Fruit fly (Drosophila melanogaster) whole organism, embryonic: ENCODE results near the gene CG14866.

Experiments used
- CG10147 ChIP-seq: fragments of 200-800 bp; sonication (Bioruptor generic); optimal IDR thresholded peaks from 2 replicates; lab custom pipeline; 2019; ENCODE audit warnings: missing biosample characterization, mild to moderate bottlenecking, missing genetic modification characterization, moderate library complexity
- CG10543 ChIP-seq: fragments of 200-800 bp; sonication (Bioruptor generic); optimal IDR thresholded peaks from 3 replicates; lab custom pipeline; 2017; ENCODE audit warnings: missing biosample characterization, mild to moderate bottlenecking, missing genetic modification characterization, moderate library complexity
- CG10959 ChIP-seq: fragments of 200-800 bp; sonication (Bioruptor generic); IDR thresholded peaks from 2 replicates; pipeline ENCODE4 v1.3.6; 2022; ENCODE audit warnings: missing biosample characterization, missing genetic modification characterization
- CG12219 ChIP-seq: fragments of 200-800 bp; sonication (Bioruptor generic); optimal IDR thresholded peaks from 3 replicates; lab custom pipeline; 2018; ENCODE audit warnings: missing biosample characterization, mild to moderate bottlenecking, missing genetic modification characterization
- CG13296 ChIP-seq: fragments of 200-800 bp; sonication (Bioruptor generic); optimal IDR thresholded peaks from 3 replicates; lab custom pipeline; 2018; ENCODE audit warnings: missing biosample characterization, mild to moderate bottlenecking, missing genetic modification characterization
- CG13894 ChIP-seq: fragments of 200-800 bp; sonication (Bioruptor generic); optimal IDR thresholded peaks from 3 replicates; lab custom pipeline; 2018; ENCODE audit warnings: missing biosample characterization, mild to moderate bottlenecking, missing genetic modification characterization, moderate library complexity
- CG3281 ChIP-seq: fragments of 200-800 bp; sonication (Bioruptor generic); optimal IDR thresholded peaks from 3 replicates; lab custom pipeline; 2017; ENCODE audit warnings: missing biosample characterization, mild to moderate bottlenecking, missing genetic modification characterization
- CG33557 ChIP-seq: fragments of 200-800 bp; sonication (Bioruptor generic); optimal IDR thresholded peaks from 2 replicates; lab custom pipeline; 2019; ENCODE audit warnings: missing biosample characterization, mild to moderate bottlenecking, missing genetic modification characterization, moderate library complexity
- CG42726 ChIP-seq: fragments of 200-800 bp; sonication (Bioruptor generic); IDR thresholded peaks from 2 replicates; pipeline ENCODE4 v1.3.6; 2022; ENCODE audit warnings: missing biosample characterization, missing genetic modification characterization; ENCODE audit not compliant: partially characterized antibody
- CG5953 ChIP-seq: fragments of 200-800 bp; sonication (Bioruptor generic); IDR thresholded peaks from 2 replicates; pipeline ENCODE4 v1.3.6; 2022; ENCODE audit warnings: missing biosample characterization, missing genetic modification characterization
- CG6765 ChIP-seq: fragments of 200-800 bp; sonication (Bioruptor generic); optimal IDR thresholded peaks from 3 replicates; lab custom pipeline; 2017; ENCODE audit warnings: missing biosample characterization, mild to moderate bottlenecking, missing genetic modification characterization
- CG6854 ChIP-seq: fragments of 200-800 bp; sonication (Bioruptor generic); optimal IDR thresholded peaks from 3 replicates; lab custom pipeline; 2017; ENCODE audit warnings: missing biosample characterization, mild to moderate bottlenecking, missing genetic modification characterization
- CG7987 ChIP-seq: fragments of 200-800 bp; sonication (Bioruptor generic); optimal IDR thresholded peaks from 2 replicates; lab custom pipeline; 2018; ENCODE audit warnings: missing biosample characterization, mild to moderate bottlenecking, missing genetic modification characterization, moderate library complexity
- CG8388 ChIP-seq: fragments of 200-800 bp; sonication (Bioruptor generic); optimal IDR thresholded peaks from 2 replicates; lab custom pipeline; 2019; ENCODE audit warnings: missing biosample characterization, mild to moderate bottlenecking, missing genetic modification characterization, moderate library complexity
- Chrac-16 ChIP-seq: fragments of 200-800 bp; sonication (Bioruptor generic); optimal IDR thresholded peaks from 3 replicates; lab custom pipeline; 2016; ENCODE audit warnings: missing biosample characterization, missing genetic modification characterization
- CrebB ChIP-seq: fragments of 200-800 bp; sonication (Bioruptor generic); optimal IDR thresholded peaks from 3 replicates; lab custom pipeline; 2018; ENCODE audit warnings: missing biosample characterization, mild to moderate bottlenecking, missing genetic modification characterization
- D ChIP-seq, 2 experiments: fragments of 200-800 bp in 1 of 2; fragments of >200 bp in 1 of 2; sonication (Bioruptor generic) in 1 of 2; optimal IDR thresholded peaks; 2 replicates in 1 of 2; 3 replicates in 1 of 2; lab custom pipeline; 2017; ENCODE audit warnings: mild to moderate bottlenecking in 1 of 2, missing biosample characterization in 1 of 2, missing genetic modification characterization in 1 of 2, missing genetic modification reagents in 1 of 2
- GATAe ChIP-seq: fragments of 200-800 bp; sonication (Bioruptor generic); conservative IDR thresholded peaks from 2 replicates; pipeline ENCODE4 v1.3.6; 2022; ENCODE audit warnings: missing biosample characterization, missing genetic modification characterization
- H2.0 ChIP-seq: fragments of 200-800 bp; sonication (Bioruptor generic); IDR thresholded peaks from 2 replicates; pipeline ENCODE4 v1.3.6; 2022; ENCODE audit warnings: missing biosample characterization, missing genetic modification characterization
- HmgD ChIP-seq: fragments of 200-800 bp; sonication (Bioruptor generic); optimal IDR thresholded peaks from 3 replicates; lab custom pipeline; 2016; ENCODE audit warnings: missing biosample characterization, missing genetic modification characterization
- Mrtf ChIP-seq: fragments of 200-800 bp; sonication (Bioruptor generic); IDR thresholded peaks from 3 replicates; pipeline ENCODE4 v1.3.6; 2022; ENCODE audit warnings: missing biosample characterization, missing genetic modification characterization
- PHDP ChIP-seq: fragments of 200-800 bp; sonication (Bioruptor generic); optimal IDR thresholded peaks from 3 replicates; lab custom pipeline; 2018; ENCODE audit warnings: missing biosample characterization, mild to moderate bottlenecking, missing genetic modification characterization, moderate library complexity
- Sin3A ChIP-seq: fragments of >200 bp; optimal IDR thresholded peaks from 2 replicates; lab custom pipeline; 2018
- Xrp1 ChIP-seq: fragments of 200-800 bp; sonication (Bioruptor generic); IDR thresholded peaks from 2 replicates; pipeline ENCODE4 v1.3.6; 2022; ENCODE audit warnings: missing biosample characterization, missing genetic modification characterization
- ac ChIP-seq: fragments of 200-800 bp; sonication (Bioruptor generic); optimal IDR thresholded peaks from 3 replicates; lab custom pipeline; 2017; ENCODE audit warnings: missing biosample characterization, mild to moderate bottlenecking, missing genetic modification characterization
- al ChIP-seq: fragments of 200-800 bp; sonication (Bioruptor generic); IDR thresholded peaks from 2 replicates; pipeline ENCODE4 v1.3.6; 2022; ENCODE audit warnings: missing biosample characterization, missing genetic modification characterization
- bowl ChIP-seq: fragments of 200-800 bp; sonication (Bioruptor generic); IDR thresholded peaks from 2 replicates; pipeline ENCODE4 v1.3.6; 2022; ENCODE audit warnings: missing biosample characterization, missing genetic modification characterization
- chinmo ChIP-seq: fragments of 200-800 bp; sonication (Bioruptor generic); IDR thresholded peaks from 4 replicates; pipeline ENCODE4 v1.3.6; 2022; ENCODE audit warnings: missing biosample characterization, missing genetic modification characterization; ENCODE audit not compliant: partially characterized antibody
- gem ChIP-seq: fragments of 200-800 bp; sonication (Bioruptor generic); optimal IDR thresholded peaks from 2 replicates; lab custom pipeline; 2019; ENCODE audit warnings: missing biosample characterization, mild to moderate bottlenecking, missing genetic modification characterization, moderate library complexity
- grau ChIP-seq: fragments of 200-800 bp; optimal IDR thresholded peaks from 3 replicates; lab custom pipeline; 2019; ENCODE audit warnings: missing biosample characterization, mild to moderate bottlenecking, missing genetic modification characterization, moderate library complexity
- gt ChIP-seq: fragments of 200-800 bp; sonication (Bioruptor generic); IDR thresholded peaks from 2 replicates; pipeline ENCODE4 v1.3.6; 2022; ENCODE audit warnings: missing biosample characterization, missing genetic modification characterization
- ind ChIP-seq: fragments of 200-800 bp; sonication (Bioruptor generic); optimal IDR thresholded peaks from 3 replicates; lab custom pipeline; 2016; ENCODE audit warnings: missing biosample characterization, missing genetic modification characterization
- kay ChIP-seq: fragments of 200-800 bp; sonication (Bioruptor generic); optimal IDR thresholded peaks from 2 replicates; lab custom pipeline; 2016; ENCODE audit warnings: missing biosample characterization, missing genetic modification characterization
- lilli ChIP-seq: fragments of 200-800 bp; sonication (Bioruptor generic); optimal IDR thresholded peaks from 3 replicates; lab custom pipeline; 2016; ENCODE audit warnings: missing biosample characterization, missing genetic modification characterization
- lola ChIP-seq, 3 experiments: fragments of >200 bp in 2 of 3; fragments of 200-800 bp in 1 of 3; sonication (Bioruptor generic) in 1 of 3; optimal IDR thresholded peaks; 2 replicates each; lab custom pipeline; 2017 to 2019; ENCODE audit warnings: missing biosample characterization in 3 of 3, missing genetic modification characterization in 3 of 3, mild to moderate bottlenecking in 1 of 3, moderate library complexity in 1 of 3
- lov ChIP-seq, 2 experiments: fragments of 200-800 bp in 1 of 2; fragments of >200 bp in 1 of 2; sonication (Bioruptor generic) in 1 of 2; IDR thresholded peaks in 1 of 2; optimal IDR thresholded peaks in 1 of 2; 2 replicates in 1 of 2; 3 replicates in 1 of 2; pipeline versions ENCODE4 v1.3.6 to Lab custom; 2017 to 2022; ENCODE audit warnings: missing biosample characterization in 1 of 2, missing genetic modification characterization in 1 of 2
- luna ChIP-seq: fragments of 200-800 bp; sonication (Bioruptor generic); optimal IDR thresholded peaks from 2 replicates; lab custom pipeline; 2016; ENCODE audit warnings: missing biosample characterization, missing genetic modification characterization
- nom ChIP-seq: fragments of 200-800 bp; sonication (Bioruptor generic); optimal IDR thresholded peaks from 2 replicates; lab custom pipeline; 2017; ENCODE audit warnings: missing biosample characterization, missing genetic modification characterization, mild to moderate bottlenecking, moderate library complexity, missing genetic modification reagents
- otp ChIP-seq: fragments of 200-800 bp; sonication (Bioruptor generic); IDR thresholded peaks from 3 replicates; pipeline ENCODE4, ENCODE4 v1.3.6; 2022; ENCODE audit warnings: missing biosample characterization, missing genetic modification characterization
- prd ChIP-seq, 3 experiments: fragments of >200 bp in 2 of 3; fragments of 200-800 bp in 1 of 3; sonication (Bioruptor generic) in 1 of 3; optimal IDR thresholded peaks in 2 of 3; IDR thresholded peaks in 1 of 3; 2 replicates in 2 of 3; 3 replicates in 1 of 3; pipeline versions ENCODE4 v1.3.6 to Lab custom; 2017 to 2022; ENCODE audit warnings: missing biosample characterization in 1 of 3, missing genetic modification characterization in 1 of 3
- pros ChIP-seq: fragments of 200-800 bp; sonication (Bioruptor generic); optimal IDR thresholded peaks from 3 replicates; lab custom pipeline; 2019; ENCODE audit warnings: missing biosample characterization, mild to moderate bottlenecking, missing genetic modification characterization, moderate library complexity
- stwl ChIP-seq: fragments of 200-800 bp; sonication (Bioruptor generic); optimal IDR thresholded peaks from 3 replicates; lab custom pipeline; 2018; ENCODE audit warnings: missing biosample characterization, mild to moderate bottlenecking, missing genetic modification characterization, moderate library complexity
- trem ChIP-seq: fragments of 200-800 bp; optimal IDR thresholded peaks from 3 replicates; lab custom pipeline; 2019; ENCODE audit warnings: missing biosample characterization, mild to moderate bottlenecking, missing genetic modification characterization, moderate library complexity
- vvl ChIP-seq: fragments of 200-800 bp; sonication (Bioruptor generic); IDR thresholded peaks from 2 replicates; pipeline ENCODE4 v1.3.6; 2022; ENCODE audit warnings: missing biosample characterization, missing genetic modification characterization
- wek ChIP-seq: fragments of 200-800 bp; sonication (Bioruptor generic); optimal IDR thresholded peaks from 3 replicates; lab custom pipeline; 2018; ENCODE audit warnings: missing biosample characterization, mild to moderate bottlenecking, missing genetic modification characterization, moderate library complexity
- z ChIP-seq: fragments of 200-800 bp; sonication (Bioruptor generic); IDR thresholded peaks from 3 replicates; pipeline ENCODE4 v1.3.6; 2022; ENCODE audit warnings: missing biosample characterization, missing genetic modification characterization
- zf30C ChIP-seq: fragments of 200-800 bp; sonication (Bioruptor generic); optimal IDR thresholded peaks from 3 replicates; lab custom pipeline; 2018; ENCODE audit warnings: missing biosample characterization, mild to moderate bottlenecking, missing genetic modification characterization

Gene CG14866

dm6 chr3R:15356645-15357431 lies 40.6 kb downstream of the CG14866 start, which contains the start of the genes Atg4b and Hibch (continued):
- TF ChIP-seq CG3281 (GFP tag; lab: Kevin White, UChicago), result peak; percentile 88
- TF ChIP-seq CG33557 (GFP tag; lab: Kevin White, UChicago), result peak; percentile 84
- TF ChIP-seq CG42726 (GFP tag; lab: Robert Waterston, UW), result peak; percentile 64
- peak; percentile 55 for TF ChIP-seq CG7987
- peak; percentile 87 for TF ChIP-seq trem (tag; lab: Kevin White, UChicago)
- TF ChIP-seq prd (optimal IDR thresholded peaks at IDR 0.05; lab: Kevin White, UChicago), result no peak
- TF ChIP-seq prd (GFP tag; IDR thresholded peaks at IDR 0.05; lab: Robert Waterston, UW), result peak; percentile 89
- TF ChIP-seq luna (GFP tag; lab: Kevin White, UChicago), result no peak
- TF ChIP-seq gt (GFP tag; lab: Robert Waterston, UW), result peak; percentile 59; the same call in 1 of the 2 replicates
- TF ChIP-seq gem (tag; lab: Kevin White, UChicago), result peak; percentile 92
- peak; percentile 73 for TF ChIP-seq Mrtf
- TF ChIP-seq nom (GFP tag; lab: Kevin White, UChicago), result peak; percentile 75
- TF ChIP-seq lilli, result peak; percentile 74
- peak in 1 of 3 experiments; percentile 86 for TF ChIP-seq lola (GFP tag; optimal IDR thresholded peaks at IDR 0.05; lab: Kevin White, UChicago)
- TF ChIP-seq CG10147 (GFP tag; lab: Kevin White, UChicago), result peak; percentile 85
- TF ChIP-seq zf30C (GFP tag; lab: Kevin White, UChicago), result no peak
- 0 out of 3 replicates have a peak, but pooled peaks have one; percentile 22 for TF ChIP-seq z (GFP tag; lab: Robert Waterston, UW)
- no peak for TF ChIP-seq bowl (GFP tag; lab: Robert Waterston, UW)
- TF ChIP-seq H2.0 (GFP tag; lab: Robert Waterston, UW), result peak; percentile 60
- TF ChIP-seq GATAe, result peak; percentile 39; the same call in 1 of the 2 replicates
- peak; percentile 96 for TF ChIP-seq CG10543 (GFP tag; lab: Kevin White, UChicago)
- peak; percentile 89 for TF ChIP-seq grau
- TF ChIP-seq vvl (GFP tag; lab: Robert Waterston, UW), result peak; percentile 81; the same call in 1 of the 2 replicates
- TF ChIP-seq kay (GFP tag; lab: Kevin White, UChicago), result no peak
- peak; percentile 79 for TF ChIP-seq wek
- TF ChIP-seq HmgD, result no peak
- peak; percentile 82 for TF ChIP-seq PHDP (tag; lab: Kevin White, UChicago)
- TF ChIP-seq CG5953 (GFP tag; lab: Robert Waterston, UW), result peak; percentile 56; the same call in 1 of the 2 replicates
- peak; percentile 87 for TF ChIP-seq ind (GFP tag; lab: Kevin White, UChicago)
- TF ChIP-seq CG6765 (GFP tag; lab: Kevin White, UChicago), result peak; percentile 70
- TF ChIP-seq pros (GFP tag; lab: Kevin White, UChicago), result no peak
- TF ChIP-seq CG8388 (GFP tag; lab: Kevin White, UChicago), result peak; percentile 76
- peak; percentile 86 for TF ChIP-seq Xrp1 (GFP tag; lab: Robert Waterston, UW)
- TF ChIP-seq CG6854 (GFP tag; lab: Kevin White, UChicago), result peak; percentile 36
- peak; percentile 65 for TF ChIP-seq CG10959 (GFP tag; lab: Robert Waterston, UW)
- peak; percentile 35 for TF ChIP-seq CrebB (tag; lab: Kevin White, UChicago)
- TF ChIP-seq lov (optimal IDR thresholded peaks at IDR 0.05; lab: Kevin White, UChicago), result no peak
- no peak for TF ChIP-seq lov (GFP tag; IDR thresholded peaks at IDR 0.05; lab: Robert Waterston, UW)
- TF ChIP-seq D (optimal IDR thresholded peaks at IDR 0.05; lab: Kevin White, UChicago), result no peak
- peak; percentile 82 for TF ChIP-seq D (GFP tag; optimal IDR thresholded peaks at IDR 0.05; lab: Kevin White, UChicago)
- no peak for TF ChIP-seq otp
- peak; percentile 43 for TF ChIP-seq CG12219 (GFP tag; lab: Kevin White, UChicago)
- no peak for TF ChIP-seq Sin3A
- TF ChIP-seq chinmo (GFP tag; lab: Robert Waterston, UW), result no peak
- TF ChIP-seq stwl (tag; lab: Kevin White, UChicago), result peak; percentile 51
- TF ChIP-seq ac (GFP tag; lab: Kevin White, UChicago), result peak; percentile 14
- peak; percentile 78 for TF ChIP-seq al (GFP tag; lab: Robert Waterston, UW)
- TF ChIP-seq CG13894 (tag; lab: Kevin White, UChicago), result no peak
- peak; percentile 86 for TF ChIP-seq CG13296 (GFP tag; lab: Kevin White, UChicago)
- TF ChIP-seq Chrac-16 (GFP tag; lab: Kevin White, UChicago), result peak; percentile 79
